Worm (Caenorhabditis elegans): ENCODE results near the gene nlp-59.

nlp-59 gene

DNA sequence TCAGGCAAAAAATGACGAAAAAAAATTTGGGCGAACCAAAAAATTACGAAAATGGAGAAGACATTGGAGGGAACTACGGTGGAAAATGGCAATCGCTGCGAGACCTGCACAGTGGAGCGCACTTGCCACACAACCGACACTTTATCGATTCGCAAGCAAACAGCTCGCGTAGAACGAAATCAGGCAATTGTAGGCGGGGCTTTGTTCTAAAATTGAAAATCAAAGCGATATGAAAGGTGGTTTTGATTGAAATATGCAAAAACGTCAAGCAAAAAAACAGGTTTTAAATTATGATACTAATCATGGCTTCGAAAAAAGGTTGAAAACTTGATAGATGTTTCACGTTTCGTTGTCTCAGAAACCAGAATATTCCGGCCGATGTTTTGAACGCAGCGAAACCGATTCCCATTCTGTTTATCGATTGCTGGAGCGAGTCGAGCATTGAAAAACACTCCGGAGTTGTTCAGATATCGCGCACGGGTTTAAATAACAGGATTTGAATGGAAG lies 31.0 kb downstream of the nlp-59 start, which contains the start of the genes fib-1 and mut-15 (continued):
- TF ChIP-seq lin-13 (GFP tag; optimal IDR thresholded peaks at IDR 0.05) (peak; percentile 89), lin-11 (tag; optimal IDR thresholded peaks at IDR 0.05) (peak; percentile 86), nhr-129 (tag; optimal IDR thresholded peaks at IDR 0.05) (peak; percentile 96), nhr-11 (tag; optimal IDR thresholded peaks at IDR 0.05) (peak; percentile 26), sem-4 (tag; optimal IDR thresholded peaks at IDR 0.05) (peak; percentile 82), blmp-1 (tag; optimal IDR thresholded peaks at IDR 0.05; ENCODE audit: insufficient read depth) (peak; percentile 39), crh-2 (tag; optimal IDR thresholded peaks at IDR 0.05) (peak; percentile 87), mdl-1 (tag; optimal IDR thresholded peaks at IDR 0.05) (peak in 1 of 2 experiments; percentile 33), sma-9 (GFP tag; optimal IDR thresholded peaks at IDR 0.05) (peak; percentile 93), sma-9 (tag; optimal IDR thresholded peaks at IDR 0.05) (no peak), mbf-1 (tag; optimal IDR thresholded peaks at IDR 0.05) (no peak), C34F6.9 (tag; optimal IDR thresholded peaks at IDR 0.05) (peak; percentile 93), aly-2 (tag; optimal IDR thresholded peaks at IDR 0.05) (no peak), elt-3 (tag; optimal IDR thresholded peaks at IDR 0.05) (no peak), skn-1 (tag; optimal IDR thresholded peaks at IDR 0.05) (no peak), nhr-6 (tag; optimal IDR thresholded peaks at IDR 0.05) (no peak), ztf-4 (tag; optimal IDR thresholded peaks at IDR 0.05) (peak; percentile 70), snpc-4 (tag; optimal IDR thresholded peaks at IDR 0.05) (peak; percentile 83), zag-1 (tag; optimal IDR thresholded peaks at IDR 0.05) (peak; percentile 83), nhr-21 (tag; optimal IDR thresholded peaks at IDR 0.05) (peak; percentile 84)

DNA sequence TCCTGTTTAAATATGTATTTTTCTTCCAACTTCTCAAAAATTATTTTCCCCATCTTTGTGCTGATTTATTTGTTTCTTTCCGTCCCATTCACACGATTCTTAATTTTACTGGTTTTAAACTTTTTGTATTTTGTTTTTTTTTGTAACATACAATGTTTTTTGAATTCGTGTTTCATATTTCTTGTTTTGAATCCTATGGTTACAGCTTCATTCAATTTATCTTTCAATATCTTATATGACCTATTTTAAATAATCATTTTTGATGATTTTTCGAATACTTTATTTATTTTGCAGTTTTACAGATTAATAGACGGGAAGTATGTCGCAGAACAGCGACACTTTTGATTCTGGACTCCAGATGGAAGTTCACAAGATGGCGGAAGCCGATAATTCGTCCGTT lies 33.6 kb downstream of the nlp-59 start, which contains the start of gene hrde-2:
TSS of gene hrde-2 (plus strand) at position 301 of the 400 bp plus-strand sequence.
- TF ChIP-seq sma-3 (GFP tag; optimal IDR thresholded peaks at IDR 0.05) (no peak), fos-1 (tag; optimal IDR thresholded peaks at IDR 0.05) (no peak), unc-39 (tag; optimal IDR thresholded peaks at IDR 0.05) (no peak), mbf-1 (tag; optimal IDR thresholded peaks at IDR 0.05) (no peak), egl-27 (tag; optimal IDR thresholded peaks at IDR 0.05) (no peak), R02D3.7 (tag; optimal IDR thresholded peaks at IDR 0.05) (no peak), crh-2 (tag; optimal IDR thresholded peaks at IDR 0.05) (no peak), peb-1 (tag; optimal IDR thresholded peaks at IDR 0.05) (no peak), ceh-16 (tag; optimal IDR thresholded peaks at IDR 0.05) (no peak), aly-2 (tag; optimal IDR thresholded peaks at IDR 0.05) (no peak), nhr-237 (tag; optimal IDR thresholded peaks at IDR 0.05) (no peak)

DNA sequence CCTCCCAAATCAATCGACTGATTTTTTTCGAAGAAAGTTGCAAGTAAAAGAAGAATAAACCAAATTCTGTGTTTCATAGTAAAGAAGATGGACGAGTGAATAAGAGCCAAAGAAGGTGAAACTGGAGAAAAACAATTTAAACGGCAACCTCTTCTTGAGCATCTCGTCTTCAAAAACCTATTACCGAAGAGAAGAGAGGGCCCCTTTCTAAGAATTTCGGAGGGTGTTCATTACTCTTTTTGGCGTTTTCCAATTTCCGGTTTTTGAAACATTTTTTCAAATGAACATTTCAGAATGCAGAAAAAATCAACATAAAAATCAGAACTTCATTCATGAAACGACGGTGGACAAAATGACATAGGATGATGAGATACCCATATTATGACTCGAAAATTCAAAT lies 40.3 kb downstream of the nlp-59 start, which contains the start of gene nmr-2:
TSS of gene nmr-2 (minus strand) at position 101 of the 400 bp plus-strand sequence.
- TF ChIP-seq nhr-21 (tag; optimal IDR thresholded peaks at IDR 0.05) (no peak), aly-2 (tag; optimal IDR thresholded peaks at IDR 0.05) (no peak)

DNA sequence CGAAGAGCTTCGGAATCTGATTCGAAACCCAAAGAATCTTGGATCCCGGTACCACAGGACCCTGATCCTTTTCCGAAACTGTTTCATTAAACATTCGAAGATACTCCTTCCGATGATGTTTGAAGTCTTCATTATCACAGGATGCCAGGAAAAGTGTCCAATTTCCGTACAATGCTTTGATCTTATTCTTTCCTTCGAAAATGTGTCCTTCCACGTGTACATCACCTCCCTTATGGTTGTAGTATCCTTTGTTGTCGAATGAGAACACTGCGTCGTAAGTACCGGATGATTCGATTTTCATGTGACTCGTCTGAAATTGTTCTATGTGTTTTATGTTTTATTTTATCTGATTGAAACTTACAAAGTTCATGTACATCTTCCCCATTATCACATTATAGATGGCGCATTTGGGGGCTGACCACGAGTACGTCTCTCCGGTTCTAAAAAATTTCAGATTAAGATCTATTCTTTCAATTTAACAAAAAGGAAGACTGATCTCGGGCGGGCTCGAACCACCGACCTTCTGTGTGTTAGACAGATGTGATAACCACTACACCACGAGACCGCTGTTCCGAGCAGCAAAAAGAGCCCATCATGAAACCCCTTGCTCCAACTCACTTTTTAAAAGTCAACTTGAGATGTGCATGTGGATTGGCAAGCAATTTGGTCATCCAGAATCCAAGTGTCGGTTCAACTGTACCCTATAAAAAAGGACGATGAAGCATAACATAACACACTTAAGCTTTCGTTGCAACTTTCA lies 41.5 kb downstream of the nlp-59 start:
- no peak for TF ChIP-seq ztf-4 (tag; optimal IDR thresholded peaks at IDR 0.05)
- no peak for TF ChIP-seq Y55F3AM.14 (GFP tag; optimal IDR thresholded peaks at IDR 0.05)
- TF ChIP-seq nhr-129 (tag; optimal IDR thresholded peaks at IDR 0.05), result peak; percentile 50
- TF ChIP-seq nhr-12 (tag; optimal IDR thresholded peaks at IDR 0.05), result no peak
- TF ChIP-seq blmp-1 (tag; optimal IDR thresholded peaks at IDR 0.05; ENCODE audit: insufficient read depth), result peak; percentile 6
- TF ChIP-seq fos-1 (tag; optimal IDR thresholded peaks at IDR 0.05), result no peak
- no peak for TF ChIP-seq nhr-11 (tag; optimal IDR thresholded peaks at IDR 0.05)
- TF ChIP-seq ztf-11 (tag; optimal IDR thresholded peaks at IDR 0.05), result no peak
- no peak for TF ChIP-seq mab-5 (tag; optimal IDR thresholded peaks at IDR 0.05)
- no peak for TF ChIP-seq nhr-6 (tag; optimal IDR thresholded peaks at IDR 0.05)
- TF ChIP-seq unc-62 (GFP tag; optimal IDR thresholded peaks at IDR 0.05), result no peak
- TF ChIP-seq elt-3 (tag; optimal IDR thresholded peaks at IDR 0.05), result no peak
- TF ChIP-seq nhr-25 (tag; optimal IDR thresholded peaks at IDR 0.05), result peak; percentile 18
- no peak for TF ChIP-seq sma-3 (GFP tag; optimal IDR thresholded peaks at IDR 0.05)
- TF ChIP-seq unc-55 (GFP tag; optimal IDR thresholded peaks at IDR 0.05), result peak; percentile 8
- peak; percentile 24 for TF ChIP-seq F13H6.1 (tag; optimal IDR thresholded peaks at IDR 0.05)
- TF ChIP-seq lin-11 (tag; optimal IDR thresholded peaks at IDR 0.05), result peak; percentile 7
- no peak for TF ChIP-seq nhr-23 (tag; optimal IDR thresholded peaks at IDR 0.05)
- no peak for TF ChIP-seq snpc-4 (tag; optimal IDR thresholded peaks at IDR 0.05)
- no peak for TF ChIP-seq zag-1 (tag; optimal IDR thresholded peaks at IDR 0.05)
- no peak for TF ChIP-seq nhr-10 (tag; optimal IDR thresholded peaks at IDR 0.05)
- TF ChIP-seq sem-4 (tag; optimal IDR thresholded peaks at IDR 0.05), result no peak
- TF ChIP-seq gmeb-1 (tag; optimal IDR thresholded peaks at IDR 0.05), result no peak
- no peak for TF ChIP-seq elt-1 (tag; optimal IDR thresholded peaks at IDR 0.05)
- TF ChIP-seq crh-2 (tag; optimal IDR thresholded peaks at IDR 0.05), result no peak
- TF ChIP-seq sma-9 (GFP tag; optimal IDR thresholded peaks at IDR 0.05), result peak; percentile 27
- no peak for TF ChIP-seq sma-9 (tag; optimal IDR thresholded peaks at IDR 0.05)
- no peak for TF ChIP-seq lsy-2 (tag; optimal IDR thresholded peaks at IDR 0.05)
- TF ChIP-seq skn-1 (tag; optimal IDR thresholded peaks at IDR 0.05), result no peak
- TF ChIP-seq ama-1 (optimal IDR thresholded peaks at IDR 0.05), result peak; percentile 8
- no peak for TF ChIP-seq nhr-237 (tag; optimal IDR thresholded peaks at IDR 0.05)
- no peak for TF ChIP-seq mbf-1 (tag; optimal IDR thresholded peaks at IDR 0.05)
- TF ChIP-seq lin-13 (GFP tag; optimal IDR thresholded peaks at IDR 0.05), result no peak
- TF ChIP-seq egl-27 (tag; optimal IDR thresholded peaks at IDR 0.05), result no peak
- no peak for TF ChIP-seq peb-1 (tag; optimal IDR thresholded peaks at IDR 0.05)
- TF ChIP-seq alr-1 (tag; optimal IDR thresholded peaks at IDR 0.05), result no peak
